Worm (Caenorhabditis elegans) whole organism, early embryonic: ENCODE measurements around the gene dhs-26.

Source experiments
- aly-1 ChIP-seq: sonication (generic microtip); optimal IDR thresholded peaks from 2 replicates; lab custom pipeline; 2016; ENCODE audit warnings: missing genetic modification characterization, missing compliant biosample characterization
- tbx-11 ChIP-seq: fragments of 200-800 bp; sonication (Bioruptor generic); IDR thresholded peaks from 2 replicates; pipeline ENCODE4 v1.3.6; 2022; ENCODE audit warnings: missing genetic modification characterization, missing compliant biosample characterization

DNA sequence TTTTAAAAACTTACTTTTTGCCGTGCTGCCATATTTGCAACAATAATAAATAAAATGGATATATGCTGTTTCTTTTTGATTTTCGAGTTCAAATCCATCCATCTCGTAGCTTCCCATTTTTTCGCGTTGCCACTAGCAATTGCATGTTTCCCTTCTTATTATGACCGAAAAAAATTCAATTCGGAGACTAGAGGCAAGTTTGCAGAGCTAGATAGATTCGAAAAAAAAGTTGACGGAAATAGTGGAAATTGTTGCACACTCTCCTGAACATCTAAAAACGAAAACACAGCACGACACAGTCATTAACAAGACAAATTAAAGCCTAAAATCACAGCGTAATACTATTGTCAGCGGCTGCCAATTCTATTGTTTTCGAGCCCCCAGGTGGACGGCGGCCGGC is 36.1 kb downstream of the dhs-26 start, which contains the start of gene F11D5.6:
- no peak for TF ChIP-seq aly-1 (tag; lab: Kevin White, UChicago)
- TF ChIP-seq tbx-11 = no peak
